Worm (Caenorhabditis elegans) whole organism, young adult: ENCODE measurements around the gene C16D9.8.

Experiments
- B0035.1 ChIP-seq: sonication (generic microtip); optimal IDR thresholded peaks from 2 replicates; lab custom pipeline; 2016; ENCODE audit warnings: missing genetic modification characterization, mild to moderate bottlenecking, missing compliant biosample characterization, missing genotype, missing genetic modification reagents
- C17E4.6 ChIP-seq: fragments of 200-800 bp; sonication (Bioruptor generic); IDR thresholded peaks from 2 replicates; pipeline ENCODE4 v1.3.6; 2022; ENCODE audit warnings: missing genetic modification reagents, missing genetic modification characterization, missing compliant biosample characterization
- D2030.7 ChIP-seq: fragments of 200-800 bp; sonication (Bioruptor generic); IDR thresholded peaks from 2 replicates; pipeline ENCODE4 v1.3.6; 2022; ENCODE audit warnings: missing genetic modification reagents, missing genetic modification characterization, missing compliant biosample characterization
- F33H1.4 ChIP-seq: fragments of 200-800 bp; sonication (Bioruptor generic); IDR thresholded peaks from 2 replicates; pipeline ENCODE4 v1.3.6; 2022; ENCODE audit warnings: missing genetic modification reagents, missing genetic modification characterization, missing compliant biosample characterization
- F37B4.10 ChIP-seq: fragments of 200-800 bp; sonication (Bioruptor generic); IDR thresholded peaks from 2 replicates; pipeline ENCODE4 v1.3.6; 2022; ENCODE audit warnings: missing genetic modification characterization, missing compliant biosample characterization
- K11D2.4 ChIP-seq: fragments of 200-800 bp; sonication (Bioruptor generic); IDR thresholded peaks from 2 replicates; pipeline ENCODE4 v1.3.6; 2022; ENCODE audit warnings: missing genetic modification reagents, missing genetic modification characterization, missing compliant biosample characterization
- Y53F4B.3 ChIP-seq: fragments of 200-800 bp; sonication (Bioruptor generic); IDR thresholded peaks from 2 replicates; pipeline ENCODE4 v1.3.6; 2022; ENCODE audit warnings: missing genetic modification reagents, missing genetic modification characterization, missing compliant biosample characterization
- Y95B8A.8 ChIP-seq: fragments of 200-800 bp; sonication (Bioruptor generic); IDR thresholded peaks from 2 replicates; pipeline ENCODE4 v1.3.6; 2022; ENCODE audit warnings: missing genetic modification reagents, missing genetic modification characterization, missing compliant biosample characterization
- athp-1 ChIP-seq: sonication (generic microtip); optimal IDR thresholded peaks from 2 replicates; lab custom pipeline; 2017; ENCODE audit warnings: mild to moderate bottlenecking, missing genetic modification characterization, missing compliant biosample characterization
- bed-1 ChIP-seq: fragments of 200-800 bp; sonication (Bioruptor generic); IDR thresholded peaks from 2 replicates; pipeline ENCODE4 v1.3.6; 2022; ENCODE audit warnings: missing genetic modification reagents, missing genetic modification characterization, missing compliant biosample characterization
- cebp-1 ChIP-seq, 2 experiments: fragments of 200-800 bp in 1 of 2; sonication (Bioruptor generic) in 1 of 2; sonication (generic microtip) in 1 of 2; IDR thresholded peaks in 1 of 2; optimal IDR thresholded peaks in 1 of 2; 2 replicates each; pipeline versions ENCODE4 v1.3.6 to Lab custom; 2017 to 2022; ENCODE audit warnings: missing compliant biosample characterization in 2 of 2, missing genetic modification characterization in 2 of 2, mild to moderate bottlenecking in 1 of 2, missing genetic modification reagents in 1 of 2, moderate library complexity in 1 of 2
- ceh-27 ChIP-seq: fragments of 200-800 bp; sonication (Bioruptor generic); optimal IDR thresholded peaks from 2 replicates; lab custom pipeline; 2018; ENCODE audit warnings: mild to moderate bottlenecking, missing genetic modification characterization, moderate library complexity, missing compliant biosample characterization
- chd-7 ChIP-seq: sonication (generic microtip); optimal IDR thresholded peaks from 2 replicates; lab custom pipeline; 2016; ENCODE audit warnings: mild to moderate bottlenecking, missing genetic modification characterization, moderate library complexity, missing compliant biosample characterization
- die-1 ChIP-seq: sonication (generic microtip); optimal IDR thresholded peaks from 2 replicates; lab custom pipeline; 2016; ENCODE audit warnings: missing genotype, mild to moderate bottlenecking, missing genetic modification characterization, missing compliant biosample characterization
- dpl-1 ChIP-seq: fragments of 150-350 bp; optimal IDR thresholded peaks from 2 replicates; lab custom pipeline; 2014; ENCODE audit warnings: missing biosample characterization, missing genetic modification reagents, missing genetic modification characterization
- egl-44 ChIP-seq: fragments of 200-800 bp; sonication (Bioruptor generic); IDR thresholded peaks from 2 replicates; pipeline ENCODE4 v1.3.6; 2022; ENCODE audit warnings: missing genetic modification reagents, missing genetic modification characterization, missing compliant biosample characterization
- egrh-3 ChIP-seq: fragments of 200-800 bp; sonication (Bioruptor generic); IDR thresholded peaks from 2 replicates; pipeline ENCODE4 v1.3.6; 2022; ENCODE audit warnings: missing genetic modification reagents, missing genetic modification characterization, missing compliant biosample characterization
- ekl-4 ChIP-seq: fragments of 200-800 bp; sonication (Bioruptor generic); IDR thresholded peaks from 2 replicates; pipeline ENCODE4 v1.3.6; 2022; ENCODE audit warnings: missing genetic modification reagents, missing genetic modification characterization, missing compliant biosample characterization
- fkh-3 ChIP-seq: sonication (generic microtip); optimal IDR thresholded peaks from 2 replicates; lab custom pipeline; 2016; ENCODE audit warnings: mild to moderate bottlenecking, missing genetic modification characterization, missing compliant biosample characterization
- him-1 ChIP-seq: sonication (generic microtip); optimal IDR thresholded peaks from 2 replicates; lab custom pipeline; 2016; ENCODE audit warnings: missing genotype, missing genetic modification reagents, missing genetic modification characterization, missing compliant biosample characterization
- hmg-20 ChIP-seq: fragments of 200-800 bp; sonication (Bioruptor generic); IDR thresholded peaks from 2 replicates; pipeline ENCODE4 v1.3.6; 2022; ENCODE audit warnings: missing genetic modification reagents, missing genetic modification characterization, missing compliant biosample characterization
- hrde-1 ChIP-seq: sonication (generic microtip); optimal IDR thresholded peaks from 2 replicates; lab custom pipeline; 2016; ENCODE audit warnings: missing genetic modification characterization, mild to moderate bottlenecking, missing compliant biosample characterization, moderate library complexity, missing genotype, missing genetic modification reagents, borderline replicate concordance
- let-526 ChIP-seq: fragments of 200-800 bp; sonication (Bioruptor generic); IDR thresholded peaks from 2 replicates; pipeline ENCODE4 v1.3.6; 2022; ENCODE audit warnings: missing genetic modification reagents, missing genetic modification characterization, missing compliant biosample characterization
- let-607 ChIP-seq, 2 experiments: fragments of 200-800 bp in 1 of 2; sonication (Bioruptor generic) in 1 of 2; sonication (generic microtip) in 1 of 2; optimal IDR thresholded peaks; 2 replicates each; lab custom pipeline; 2016 to 2018; ENCODE audit warnings: mild to moderate bottlenecking in 2 of 2, missing compliant biosample characterization in 2 of 2, missing genetic modification characterization in 2 of 2, moderate library complexity in 2 of 2, missing genotype in 1 of 2
- lin-40 ChIP-seq: sonication (generic microtip); optimal IDR thresholded peaks from 2 replicates; lab custom pipeline; 2016; ENCODE audit warnings: missing genetic modification characterization, mild to moderate bottlenecking, missing compliant biosample characterization, missing genotype, missing genetic modification reagents
- lir-1 ChIP-seq: fragments of 200-800 bp; sonication (Bioruptor generic); conservative IDR thresholded peaks from 2 replicates; pipeline ENCODE4 v1.3.6; 2022; ENCODE audit warnings: missing genetic modification reagents, missing genetic modification characterization, missing compliant biosample characterization
- lsl-1 ChIP-seq: fragments of 200-800 bp; sonication (Bioruptor generic); optimal IDR thresholded peaks from 2 replicates; lab custom pipeline; 2018; ENCODE audit warnings: mild to moderate bottlenecking, missing genetic modification characterization, moderate library complexity, missing compliant biosample characterization
- madf-10 ChIP-seq: sonication (generic microtip); optimal IDR thresholded peaks from 2 replicates; lab custom pipeline; 2016; ENCODE audit warnings: mild to moderate bottlenecking, missing genetic modification characterization, missing compliant biosample characterization
- madf-3 ChIP-seq: fragments of 200-800 bp; sonication (Bioruptor generic); IDR thresholded peaks from 2 replicates; pipeline ENCODE4 v1.3.6; 2022; ENCODE audit warnings: missing genetic modification reagents, missing genetic modification characterization, missing compliant biosample characterization
- madf-6 ChIP-seq: fragments of 200-800 bp; sonication (Bioruptor generic); IDR thresholded peaks from 2 replicates; pipeline ENCODE4 v1.3.6; 2022; ENCODE audit warnings: missing genetic modification reagents, missing genetic modification characterization, missing compliant biosample characterization
- mcd-1 ChIP-seq: fragments of 200-800 bp; sonication (Bioruptor generic); IDR thresholded peaks from 2 replicates; pipeline ENCODE4 v1.3.6; 2022; ENCODE audit warnings: missing genetic modification reagents, missing genetic modification characterization, missing compliant biosample characterization
- nfya-2 ChIP-seq: fragments of 200-800 bp; sonication (Bioruptor generic); IDR thresholded peaks from 2 replicates; pipeline ENCODE4 v1.3.6; 2022; ENCODE audit warnings: missing genetic modification reagents, missing genetic modification characterization, missing compliant biosample characterization
- nhr-120 ChIP-seq: fragments of 200-800 bp; sonication (Bioruptor generic); IDR thresholded peaks from 2 replicates; pipeline ENCODE4 v1.3.6; 2022; ENCODE audit warnings: missing genetic modification characterization, missing compliant biosample characterization
- nhr-179 ChIP-seq: sonication (generic microtip); optimal IDR thresholded peaks from 2 replicates; lab custom pipeline; 2016; ENCODE audit warnings: mild to moderate bottlenecking, missing genetic modification characterization, missing compliant biosample characterization
- nhr-27 ChIP-seq: fragments of 200-800 bp; sonication (Bioruptor generic); optimal IDR thresholded peaks from 2 replicates; lab custom pipeline; 2018; ENCODE audit warnings: mild to moderate bottlenecking, missing genetic modification characterization, moderate library complexity, missing compliant biosample characterization
- nhr-90 ChIP-seq: sonication (generic microtip); optimal IDR thresholded peaks from 2 replicates; lab custom pipeline; 2016; ENCODE audit warnings: missing genotype, mild to moderate bottlenecking, missing genetic modification characterization, missing compliant biosample characterization
- rec-8 ChIP-seq, 2 experiments: sonication (generic microtip); optimal IDR thresholded peaks; 2 replicates each; lab custom pipeline; 2016; ENCODE audit warnings: mild to moderate bottlenecking in 2 of 2, missing genetic modification characterization in 2 of 2, missing genetic modification reagents in 2 of 2, missing genotype in 2 of 2, missing biosample characterization in 1 of 2, missing compliant biosample characterization in 1 of 2, moderate library complexity in 1 of 2
- repo-1 ChIP-seq: sonication (generic microtip); optimal IDR thresholded peaks from 2 replicates; lab custom pipeline; 2017; ENCODE audit warnings: mild to moderate bottlenecking, missing genetic modification characterization, missing compliant biosample characterization
- sdz-38 ChIP-seq: sonication (generic microtip); optimal IDR thresholded peaks from 2 replicates; lab custom pipeline; 2016; ENCODE audit warnings: missing genotype, missing genetic modification characterization, missing compliant biosample characterization
- snpc-1.3 ChIP-seq: sonication (generic microtip); optimal IDR thresholded peaks from 2 replicates; lab custom pipeline; 2017; ENCODE audit warnings: missing genetic modification characterization, mild to moderate bottlenecking, missing compliant biosample characterization, antibody characterized with exemption, moderate library complexity, missing genotype, missing genetic modification reagents; ENCODE audit not compliant: insufficient read depth
- sptf-2 ChIP-seq: fragments of 200-800 bp; sonication (Bioruptor generic); optimal IDR thresholded peaks from 2 replicates; lab custom pipeline; 2018; ENCODE audit warnings: mild to moderate bottlenecking, missing genetic modification characterization, missing compliant biosample characterization
- zim-3 ChIP-seq: sonication (generic microtip); optimal IDR thresholded peaks from 2 replicates; lab custom pipeline; 2017; ENCODE audit warnings: mild to moderate bottlenecking, missing genetic modification characterization, moderate library complexity, missing compliant biosample characterization
- ztf-18 ChIP-seq: sonication (generic microtip); optimal IDR thresholded peaks from 2 replicates; lab custom pipeline; 2016; ENCODE audit warnings: missing genotype, mild to moderate bottlenecking, missing genetic modification characterization, missing compliant biosample characterization
- ztf-22 ChIP-seq: fragments of 200-800 bp; sonication (Bioruptor generic); optimal IDR thresholded peaks from 2 replicates; lab custom pipeline; 2018; ENCODE audit warnings: mild to moderate bottlenecking, missing genetic modification characterization, moderate library complexity, missing compliant biosample characterization
- ztf-25 ChIP-seq: fragments of 200-800 bp; sonication (Bioruptor generic); IDR thresholded peaks from 2 replicates; pipeline ENCODE4 v1.3.6; 2022; ENCODE audit warnings: missing genetic modification reagents, missing genetic modification characterization, missing compliant biosample characterization
- ztf-26 ChIP-seq: sonication (generic microtip); optimal IDR thresholded peaks from 2 replicates; lab custom pipeline; 2017; ENCODE audit warnings: missing genetic modification characterization, missing compliant biosample characterization

The C16D9.8 gene

ce11 chrV:8247311-8248105 is 15.9 kb downstream of the C16D9.8 start (continued):
- TF ChIP-seq fkh-3 (no peak), egrh-3 (GFP tag; lab: Robert Waterston, UW) (no peak), madf-10 (tag; lab: Kevin White, UChicago) (peak; percentile 39), D2030.7 (GFP tag; lab: Robert Waterston, UW) (peak; percentile 96), die-1 (tag; lab: Kevin White, UChicago) (peak; percentile 49), nhr-120 (GFP tag; lab: Robert Waterston, UW) (no peak), madf-3 (GFP tag; lab: Robert Waterston, UW) (no peak), ceh-27 (GFP tag; lab: Kevin White, UChicago) (peak; percentile 42), ztf-18 (peak; percentile 61), let-607 (tag; optimal IDR thresholded peaks at IDR 0.05; lab: Kevin White, UChicago) (no peak), nhr-27 (no peak), B0035.1 (peak; percentile 46), madf-6 (peak; percentile 89), lin-40 (tag; lab: Kevin White, UChicago) (peak; percentile 43), hmg-20 (GFP tag; lab: Robert Waterston, UW) (peak; percentile 83), K11D2.4 (no peak), chd-7 (no peak), nfya-2 (GFP tag; lab: Robert Waterston, UW) (0 out of 2 replicates have a peak, but pooled peaks have one; percentile 31), egl-44 (GFP tag; lab: Robert Waterston, UW) (0 out of 2 replicates have a peak, but pooled peaks have one; percentile 34), ztf-26 (tag; lab: Kevin White, UChicago) (peak; percentile 16), sptf-2 (GFP tag; lab: Kevin White, UChicago) (no peak), athp-1 (tag; lab: Kevin White, UChicago) (no peak), dpl-1 (GFP tag; lab: Kevin White, UChicago) (no peak), cebp-1 (GFP tag; IDR thresholded peaks at IDR 0.05; lab: Robert Waterston, UW) (no peak), cebp-1 (tag; optimal IDR thresholded peaks at IDR 0.05; lab: Kevin White, UChicago) (peak; percentile 25), repo-1 (tag; lab: Kevin White, UChicago) (peak; percentile 79), hrde-1 (tag; lab: Kevin White, UChicago) (peak; percentile 90), rec-8 (tag; optimal IDR thresholded peaks at IDR 0.05; lab: Kevin White, UChicago) (peak in 1 of 2 experiments; percentile 17), lsl-1 (GFP tag; lab: Kevin White, UChicago) (peak; percentile 67), lir-1 (0 out of 2 replicates have a peak, but pooled peaks have one; percentile 14), F37B4.10 (GFP tag; lab: Robert Waterston, UW) (no peak), nhr-179 (tag; lab: Kevin White, UChicago) (no peak), zim-3 (tag; lab: Kevin White, UChicago) (no peak), let-526 (GFP tag; lab: Robert Waterston, UW) (no peak), ztf-25 (GFP tag; lab: Robert Waterston, UW) (no peak), ekl-4 (GFP tag; lab: Robert Waterston, UW) (peak; percentile 80), C17E4.6 (GFP tag; lab: Robert Waterston, UW) (peak; percentile 70), him-1 (tag; lab: Kevin White, UChicago) (peak; percentile 97), Y53F4B.3 (GFP tag; lab: Robert Waterston, UW) (no peak), ztf-22 (GFP tag; lab: Kevin White, UChicago) (no peak), snpc-1.3 (tag; lab: Kevin White, UChicago) (peak; percentile 97), F33H1.4 (GFP tag; lab: Robert Waterston, UW) (peak; percentile 64), sdz-38 (tag; lab: Kevin White, UChicago) (no peak), nhr-90 (tag; lab: Kevin White, UChicago) (peak; percentile 16), mcd-1 (GFP tag; lab: Robert Waterston, UW) (peak; percentile 75), bed-1 (GFP tag; lab: Robert Waterston, UW) (no peak), Y95B8A.8 (GFP tag; lab: Robert Waterston, UW) (peak; percentile 75; the same call in 1 of the 2 replicates)
